Worm (Caenorhabditis elegans): ENCODE results near the gene ugt-29.

The ugt-29 gene

ce11 chrV:723895-724352 lies 24.5 kb upstream of the ugt-29 start, which contains the start of gene fbxb-72 (continued):
- no peak for TF ChIP-seq ctbp-1 (GFP tag; IDR thresholded peaks at IDR 0.05)
- peak; percentile 76; the same call in 1 of the 2 replicates for TF ChIP-seq php-3 (GFP tag; IDR thresholded peaks at IDR 0.05)
- peak; percentile 70 for TF ChIP-seq T20F7.1 (GFP tag; optimal IDR thresholded peaks at IDR 0.05)
- no peak for TF ChIP-seq ceh-28 (tag; optimal IDR thresholded peaks at IDR 0.05)
- TF ChIP-seq T26A8.4 (GFP tag; IDR thresholded peaks at IDR 0.05): peak; percentile 96
- TF ChIP-seq duxl-1 (tag; optimal IDR thresholded peaks at IDR 0.05; ENCODE audit: poor library complexity): peak; percentile 75
- TF ChIP-seq nhr-10 (tag; optimal IDR thresholded peaks at IDR 0.05): peak; percentile 96
- TF ChIP-seq unc-62 (GFP tag; optimal IDR thresholded peaks at IDR 0.05 in 1 of 2): peak in 1 of 2 experiments; percentile 80
- no peak for TF ChIP-seq unc-62 (tag; optimal IDR thresholded peaks at IDR 0.05)
- TF ChIP-seq dmd-8 (GFP tag; IDR thresholded peaks at IDR 0.05): no peak
- TF ChIP-seq F26F4.8 (GFP tag; conservative IDR thresholded peaks at IDR 0.05): no peak
- peak; percentile 93 for TF ChIP-seq nhr-77 (tag; optimal IDR thresholded peaks at IDR 0.05)
- TF ChIP-seq mdt-29 (GFP tag; IDR thresholded peaks at IDR 0.05): peak; percentile 32; the same call in 1 of the 2 replicates
- no peak for TF ChIP-seq daf-8 (GFP tag; IDR thresholded peaks at IDR 0.05)
- no peak for TF ChIP-seq attf-4 (tag; optimal IDR thresholded peaks at IDR 0.05)
- peak; percentile 89 for TF ChIP-seq nhr-42 (GFP tag; IDR thresholded peaks at IDR 0.05)
- TF ChIP-seq Y48G9A.11 (GFP tag; IDR thresholded peaks at IDR 0.05): 0 out of 2 replicates have a peak, but pooled peaks have one; percentile 14
- TF ChIP-seq lin-29 (GFP tag; IDR thresholded peaks at IDR 0.05): no peak; the same call in 1 of the 2 replicates
- no peak for TF ChIP-seq lir-3 (tag; optimal IDR thresholded peaks at IDR 0.05)
- TF ChIP-seq nhr-76 (tag; optimal IDR thresholded peaks at IDR 0.05): no peak
- TF ChIP-seq nhr-102 (tag; optimal IDR thresholded peaks at IDR 0.05): peak; percentile 95
- no peak for TF ChIP-seq lin-15B (tag; optimal IDR thresholded peaks at IDR 0.05)
- no peak for TF ChIP-seq snpc-4 (tag; optimal IDR thresholded peaks at IDR 0.05)
- TF ChIP-seq tag-97 (GFP tag; IDR thresholded peaks at IDR 0.05): no peak
- peak; percentile 59 for TF ChIP-seq ceh-20 (GFP tag; IDR thresholded peaks at IDR 0.05)
- TF ChIP-seq ceh-44 (GFP tag; IDR thresholded peaks at IDR 0.05): no peak
- no peak; the same call in 1 of the 2 replicates for TF ChIP-seq lin-1 (GFP tag; IDR thresholded peaks at IDR 0.05)
- no peak for TF ChIP-seq F49E8.2 (tag; optimal IDR thresholded peaks at IDR 0.05; ENCODE audit: borderline replicate concordance)
- TF ChIP-seq ZK546.5 (tag; optimal IDR thresholded peaks at IDR 0.05): no peak
- TF ChIP-seq lim-7 (GFP tag; IDR thresholded peaks at IDR 0.05): 0 out of 2 replicates have a peak, but pooled peaks have one; percentile 19
- no peak for TF ChIP-seq F10B5.3 (tag; optimal IDR thresholded peaks at IDR 0.05)
- TF ChIP-seq egl-43 (GFP tag; IDR thresholded peaks at IDR 0.05): no peak
- no peak for TF ChIP-seq madf-5 (GFP tag; IDR thresholded peaks at IDR 0.05)
- TF ChIP-seq mxl-3 (GFP tag; optimal IDR thresholded peaks at IDR 0.05): peak; percentile 42
- TF ChIP-seq mes-2 (tag; optimal IDR thresholded peaks at IDR 0.05; ENCODE audit: poor library complexity, severe bottlenecking): peak; percentile 86
- peak; percentile 34 for TF ChIP-seq rbr-2 (tag; optimal IDR thresholded peaks at IDR 0.05)
- peak; percentile 8; the same call in 1 of the 2 replicates for TF ChIP-seq Y105C5A.15 (GFP tag; IDR thresholded peaks at IDR 0.05)
- TF ChIP-seq nhr-48 (tag; optimal IDR thresholded peaks at IDR 0.05): peak; percentile 68
- TF ChIP-seq dpl-1 (GFP tag; optimal IDR thresholded peaks at IDR 0.05): peak; percentile 31
- TF ChIP-seq ces-1 (GFP tag; optimal IDR thresholded peaks at IDR 0.05): no peak
- peak; percentile 58; the same call in 1 of the 2 replicates for TF ChIP-seq snpc-1.2 (GFP tag; IDR thresholded peaks at IDR 0.05)
- no peak for TF ChIP-seq vab-7 (GFP tag; IDR thresholded peaks at IDR 0.05)
- TF ChIP-seq gei-8 (GFP tag; optimal IDR thresholded peaks at IDR 0.05): peak; percentile 13
- TF ChIP-seq dve-1 (tag; optimal IDR thresholded peaks at IDR 0.05; ENCODE audit: insufficient read depth): peak; percentile 90
- TF ChIP-seq sdz-12 (GFP tag; optimal IDR thresholded peaks at IDR 0.05): no peak
- no peak for TF ChIP-seq F37D6.2 (tag; optimal IDR thresholded peaks at IDR 0.05)
- no peak for TF ChIP-seq ZK337.2 (GFP tag; IDR thresholded peaks at IDR 0.05)
- TF ChIP-seq jun-1 (tag; optimal IDR thresholded peaks at IDR 0.05): no peak
- no peak for TF ChIP-seq egl-27 (tag; optimal IDR thresholded peaks at IDR 0.05)
- TF ChIP-seq D1046.2 (GFP tag; IDR thresholded peaks at IDR 0.05): no peak
- no peak for TF ChIP-seq nhr-25 (tag; optimal IDR thresholded peaks at IDR 0.05; ENCODE audit: borderline replicate concordance, insufficient read depth)
